Fruit fly (Drosophila melanogaster): ENCODE results near the gene mew.

The mew gene

DNA sequence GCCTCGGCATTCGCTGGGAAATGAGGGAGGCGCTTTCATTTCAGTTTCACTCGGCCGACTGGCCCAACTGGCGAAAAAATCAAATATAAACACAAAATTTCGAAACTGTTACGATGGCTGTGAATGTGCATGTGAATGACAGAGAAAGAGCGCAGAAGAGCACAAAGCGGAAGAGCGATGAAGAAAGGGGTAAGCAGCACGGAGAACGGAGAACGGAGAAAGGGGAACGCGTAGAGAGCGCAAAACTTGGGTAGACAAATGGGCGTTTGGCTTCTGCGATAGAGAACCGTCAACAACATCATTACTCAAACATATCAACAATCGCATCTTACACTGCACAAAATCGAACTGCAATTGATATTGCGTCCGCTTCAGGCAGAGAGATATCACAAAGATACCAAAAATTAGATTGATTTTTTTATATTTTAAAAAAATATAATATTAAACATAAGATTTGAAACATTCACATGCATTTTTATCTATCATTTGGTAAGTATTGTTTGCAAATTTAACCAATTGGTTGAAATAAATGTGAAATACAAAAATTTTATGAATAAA lies 14.5 kb upstream of the mew start (continued):
- TF ChIP-seq CG18764 (GFP tag; optimal IDR thresholded peaks at IDR 0.05) (no peak), CG8924 (tag; optimal IDR thresholded peaks at IDR 0.05) (peak; percentile 1), CG12219 (GFP tag; optimal IDR thresholded peaks at IDR 0.05) (no peak), CG2678 (tag; optimal IDR thresholded peaks at IDR 0.05) (no peak), btn (GFP tag; optimal IDR thresholded peaks at IDR 0.05) (no peak), CG13424 (tag; optimal IDR thresholded peaks at IDR 0.05) (peak; percentile 15), nerfin-1 (tag; optimal IDR thresholded peaks at IDR 0.05) (no peak), mirr (GFP tag; optimal IDR thresholded peaks at IDR 0.05) (no peak), eyg (GFP tag; optimal IDR thresholded peaks at IDR 0.05) (no peak), Atf-2 (GFP tag; optimal IDR thresholded peaks at IDR 0.05) (no peak), Ada2b (GFP tag; IDR thresholded peaks at IDR 0.05) (peak; percentile 39), grau (tag; optimal IDR thresholded peaks at IDR 0.05) (peak; percentile 19), H2.0 (GFP tag; IDR thresholded peaks at IDR 0.05) (no peak), Dref (GFP tag; IDR thresholded peaks at IDR 0.05) (no peak), ash1 (GFP tag; optimal IDR thresholded peaks at IDR 0.05) (no peak), CG11504 (tag; optimal IDR thresholded peaks at IDR 0.05) (no peak), slou (GFP tag; optimal IDR thresholded peaks at IDR 0.05) (no peak), chm (GFP tag; IDR thresholded peaks at IDR 0.05) (no peak), phol (tag; optimal IDR thresholded peaks at IDR 0.05) (peak; percentile 26), CG9797 (GFP tag; optimal IDR thresholded peaks at IDR 0.05) (no peak), Kr (GFP tag; optimal IDR thresholded peaks at IDR 0.05) (no peak), CG6689 (GFP tag; IDR thresholded peaks at IDR 0.05) (no peak), slbo (GFP tag; IDR thresholded peaks at IDR 0.05) (no peak), gce (GFP tag; IDR thresholded peaks at IDR 0.05) (no peak), Xrp1 (GFP tag; IDR thresholded peaks at IDR 0.05) (peak; percentile 17; the same call in 1 of the 2 replicates), ci (GFP tag; IDR thresholded peaks at IDR 0.05) (0 out of 3 replicates have a peak, but pooled peaks have one; percentile 34), tin (GFP tag; optimal IDR thresholded peaks at IDR 0.05) (no peak), Optix (GFP tag; IDR thresholded peaks at IDR 0.05) (no peak), CG8359 (GFP tag; optimal IDR thresholded peaks at IDR 0.05; ENCODE audit: borderline replicate concordance) (no peak), CG30431 (GFP tag; optimal IDR thresholded peaks at IDR 0.05) (no peak), Asciz (GFP tag; optimal IDR thresholded peaks at IDR 0.05) (no peak), Blimp-1 (GFP tag; optimal IDR thresholded peaks at IDR 0.05) (peak; percentile 4), al (GFP tag; IDR thresholded peaks at IDR 0.05) (no peak), D19A (tag; optimal IDR thresholded peaks at IDR 0.05) (peak; percentile 3), croc (GFP tag; conservative IDR thresholded peaks at IDR 0.05) (no peak), CG17359 (tag; optimal IDR thresholded peaks at IDR 0.05) (peak; percentile 41), Max (GFP tag; optimal IDR thresholded peaks at IDR 0.05) (no peak), mam (GFP tag; optimal IDR thresholded peaks at IDR 0.05) (no peak), CG8944 (GFP tag; optimal IDR thresholded peaks at IDR 0.05) (no peak), CG6654 (GFP tag; optimal IDR thresholded peaks at IDR 0.05) (no peak), nmo (GFP tag; optimal IDR thresholded peaks at IDR 0.05) (peak; percentile 32), CG17829 (tag; optimal IDR thresholded peaks at IDR 0.05) (peak; percentile 5), CG18262 (tag; optimal IDR thresholded peaks at IDR 0.05) (peak; percentile 23), CG31388 (GFP tag; optimal IDR thresholded peaks at IDR 0.05) (no peak), sna (GFP tag; IDR thresholded peaks at IDR 0.05; ENCODE audit: partially characterized antibody) (no peak), Hmx (GFP tag; optimal IDR thresholded peaks at IDR 0.05) (no peak), ato (GFP tag; IDR thresholded peaks at IDR 0.05; ENCODE audit: partially characterized antibody) (no peak), bsh (GFP tag; optimal IDR thresholded peaks at IDR 0.05) (peak in 1 of 2 experiments; percentile 37), lilli (GFP tag; optimal IDR thresholded peaks at IDR 0.05) (no peak), NFAT (GFP tag; IDR thresholded peaks at IDR 0.05) (0 out of 2 replicates have a peak, but pooled peaks have one; percentile 13), psq (GFP tag; optimal IDR thresholded peaks at IDR 0.05) (peak; percentile 34)
